Worm (Caenorhabditis elegans) whole organism, early embryonic: ENCODE measurements around the gene mlt-11.

Experiments
- B0310.2 ChIP-seq: sonication (generic microtip); optimal IDR thresholded peaks from 2 replicates; lab custom pipeline; 2016; ENCODE audit warnings: mild to moderate bottlenecking, missing genetic modification characterization, missing compliant biosample characterization
- F13C5.2 ChIP-seq: sonication (generic microtip); optimal IDR thresholded peaks from 2 replicates; lab custom pipeline; 2017; ENCODE audit warnings: mild to moderate bottlenecking, missing genetic modification characterization, inconsistent platforms, missing compliant biosample characterization
- aly-1 ChIP-seq: sonication (generic microtip); optimal IDR thresholded peaks from 2 replicates; lab custom pipeline; 2016; ENCODE audit warnings: missing genetic modification characterization, missing compliant biosample characterization
- ama-1 ChIP-seq: fragments of 150-350 bp; optimal IDR thresholded peaks from 2 replicates; lab custom pipeline; 2014
- ceh-13 ChIP-seq: fragments of 200-800 bp; sonication (Bioruptor generic); optimal IDR thresholded peaks from 2 replicates; lab custom pipeline; 2018; ENCODE audit warnings: mild to moderate bottlenecking, missing genetic modification characterization, missing compliant biosample characterization
- ceh-36 ChIP-seq: sonication (generic microtip); optimal IDR thresholded peaks from 2 replicates; lab custom pipeline; 2016; ENCODE audit warnings: missing genetic modification characterization, inconsistent platforms, missing compliant biosample characterization
- ets-7 ChIP-seq: sonication (generic microtip); optimal IDR thresholded peaks from 2 replicates; lab custom pipeline; 2016; ENCODE audit warnings: missing genotype, missing genetic modification characterization, missing compliant biosample characterization
- flt-1 ChIP-seq: fragments of 200-800 bp; sonication (Bioruptor generic); IDR thresholded peaks from 2 replicates; pipeline ENCODE4 v1.3.6; 2022; ENCODE audit warnings: missing genetic modification characterization, missing compliant biosample characterization
- hmbx-1 ChIP-seq: sonication (generic microtip); optimal IDR thresholded peaks from 2 replicates; lab custom pipeline; 2016; ENCODE audit warnings: mild to moderate bottlenecking, missing genetic modification characterization, missing compliant biosample characterization
- hmg-4 ChIP-seq: fragments of 200-800 bp; sonication (Bioruptor generic); optimal IDR thresholded peaks from 2 replicates; lab custom pipeline; 2018; ENCODE audit warnings: mild to moderate bottlenecking, missing genetic modification characterization, missing compliant biosample characterization
- hnd-1 ChIP-seq: sonication (generic microtip); optimal IDR thresholded peaks from 2 replicates; lab custom pipeline; 2016; ENCODE audit warnings: missing genetic modification characterization, missing compliant biosample characterization
- pes-1 ChIP-seq: fragments of 200-800 bp; sonication (Bioruptor generic); IDR thresholded peaks from 2 replicates; pipeline ENCODE4 v1.3.6; 2022; ENCODE audit warnings: missing genetic modification reagents, missing genetic modification characterization, missing compliant biosample characterization
- scrt-1 ChIP-seq: fragments of 200-800 bp; sonication (Bioruptor generic); IDR thresholded peaks from 2 replicates; pipeline ENCODE4 v1.3.6; 2022; ENCODE audit warnings: missing genetic modification characterization, missing compliant biosample characterization
- sea-1 ChIP-seq: fragments of 200-800 bp; sonication (Bioruptor generic); conservative IDR thresholded peaks from 2 replicates; pipeline ENCODE4 v1.3.6; 2022; ENCODE audit warnings: missing genetic modification characterization, missing compliant biosample characterization
- tbx-11 ChIP-seq: fragments of 200-800 bp; sonication (Bioruptor generic); IDR thresholded peaks from 2 replicates; pipeline ENCODE4 v1.3.6; 2022; ENCODE audit warnings: missing genetic modification characterization, missing compliant biosample characterization
- tbx-37 ChIP-seq: fragments of 200-800 bp; sonication (Bioruptor generic); conservative IDR thresholded peaks from 2 replicates; pipeline ENCODE4 v1.3.6; 2022; ENCODE audit warnings: missing genetic modification reagents, missing genetic modification characterization, missing compliant biosample characterization
- tra-4 ChIP-seq: sonication (generic microtip); optimal IDR thresholded peaks from 2 replicates; lab custom pipeline; 2017; ENCODE audit warnings: missing genetic modification characterization, missing compliant biosample characterization

mlt-11 gene

DNA sequence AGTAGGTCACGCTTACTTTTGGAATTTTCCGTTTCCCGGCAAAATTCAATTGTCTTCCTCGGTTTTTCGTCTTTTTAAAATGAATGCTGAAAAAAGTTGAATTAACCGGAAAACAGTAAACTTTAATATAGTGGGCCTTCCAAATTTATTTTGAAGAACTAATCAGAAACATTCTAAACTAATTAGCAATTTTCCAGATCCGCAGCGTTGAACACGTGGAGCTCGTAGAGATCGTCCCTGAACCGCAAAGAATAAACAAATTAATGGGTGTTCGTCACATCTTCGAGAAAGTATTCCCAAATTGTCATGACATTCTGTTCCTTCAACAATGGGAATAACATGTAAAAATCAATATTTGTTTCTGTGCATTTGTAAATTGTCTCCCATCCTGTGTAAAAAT lies 49.3 kb downstream of the mlt-11 start:
- TF ChIP-seq tbx-37 (no peak), ceh-13 (GFP tag; lab: Kevin White, UChicago) (no peak)

DNA sequence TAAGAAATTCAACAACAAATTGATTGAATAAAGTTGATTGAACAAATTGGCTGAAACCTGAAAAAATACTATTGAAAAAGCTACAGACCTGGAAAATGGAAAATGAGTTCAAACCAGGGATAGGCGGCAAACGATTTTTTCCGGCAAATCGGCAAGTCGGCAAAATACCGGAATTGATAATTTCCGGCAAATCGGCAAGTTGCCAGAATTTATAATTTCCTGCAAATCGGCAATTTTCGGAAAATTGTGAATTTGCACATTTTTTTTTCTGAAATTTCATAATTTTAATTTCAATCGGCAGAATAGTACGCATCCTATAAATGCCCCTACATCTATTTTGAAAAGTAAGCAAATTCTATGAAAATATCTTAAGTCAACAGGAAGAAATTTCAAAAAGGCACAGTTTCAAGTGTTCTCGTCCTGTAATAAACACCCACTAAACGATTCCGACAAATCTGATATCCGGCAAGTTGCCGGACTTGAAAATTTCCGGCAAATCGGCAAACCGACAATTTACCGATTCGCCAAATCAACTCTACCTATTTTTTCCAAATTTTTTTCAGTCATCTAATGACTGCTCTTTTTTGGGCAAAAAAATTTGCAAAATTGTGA lies 49.9 kb downstream of the mlt-11 start:
- TF ChIP-seq hmg-4 (GFP tag; lab: Kevin White, UChicago) = no peak
- no peak for TF ChIP-seq flt-1
- TF ChIP-seq pes-1 (GFP tag; lab: Robert Waterston, UW) = no peak
- TF ChIP-seq ama-1 = no peak
- no peak for TF ChIP-seq F13C5.2
- no peak for TF ChIP-seq ets-7 (tag; lab: Kevin White, UChicago)
- TF ChIP-seq ceh-13 (GFP tag; lab: Kevin White, UChicago) = no peak
- TF ChIP-seq sea-1 = no peak
- no peak for TF ChIP-seq aly-1 (tag; lab: Kevin White, UChicago)
- TF ChIP-seq hmbx-1 (tag; lab: Kevin White, UChicago) = no peak
- TF ChIP-seq tra-4 = no peak
- no peak for TF ChIP-seq tbx-37
- TF ChIP-seq B0310.2 (tag; lab: Kevin White, UChicago) = no peak
- TF ChIP-seq scrt-1 (GFP tag; lab: Robert Waterston, UW) = no peak

DNA sequence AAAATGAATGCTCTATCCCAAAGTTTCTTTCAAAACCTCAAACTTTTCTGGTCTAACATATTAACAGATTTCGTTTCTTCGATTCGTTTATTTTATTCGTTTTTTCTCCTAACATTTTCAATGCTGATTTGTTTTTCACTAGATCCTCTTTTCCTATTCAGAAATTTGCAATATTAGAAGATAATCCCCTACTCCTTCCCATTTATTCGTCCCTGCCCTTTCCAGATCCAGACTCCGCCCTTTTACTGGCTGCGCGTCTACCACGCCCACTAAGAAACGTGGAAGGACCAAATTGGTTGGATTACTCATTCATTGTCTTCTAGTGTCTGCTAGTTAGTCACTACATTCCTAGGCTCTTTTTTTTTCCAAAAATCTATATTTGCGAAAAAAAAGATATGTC lies 54.9 kb downstream of the mlt-11 start, which contains the start of gene Y44A6C.2:
Y44A6C.2 (plus strand) TSS at position 301 of the 400 bp plus-strand sequence.
- TF ChIP-seq tbx-37 (no peak), tbx-11 (no peak)

DNA sequence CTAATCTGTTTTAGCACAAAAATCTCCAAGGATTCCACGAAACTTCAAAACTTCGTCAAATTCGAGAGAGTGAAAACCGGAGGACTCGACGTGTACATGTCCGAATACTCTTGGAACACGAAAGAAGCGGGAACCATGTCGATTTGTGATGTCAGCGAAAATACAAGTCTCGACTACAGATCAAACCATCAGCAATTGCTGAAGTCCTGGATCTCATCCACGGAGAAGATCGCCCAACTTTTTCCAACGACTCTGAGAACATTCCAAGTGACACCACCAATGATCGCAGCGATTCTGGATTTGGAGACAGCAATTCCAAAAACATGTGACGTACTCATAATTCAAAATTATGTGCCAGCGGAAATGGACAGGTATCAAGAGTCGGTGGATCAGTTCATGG lies 55.4 kb downstream of the mlt-11 start:
- TF ChIP-seq flt-1 (no peak), hmbx-1 (tag; lab: Kevin White, UChicago) (no peak), hnd-1 (no peak), ceh-13 (GFP tag; lab: Kevin White, UChicago) (no peak), tbx-11 (no peak), hmg-4 (GFP tag; lab: Kevin White, UChicago) (no peak), tbx-37 (no peak), sea-1 (no peak), ceh-36 (tag; lab: Kevin White, UChicago) (no peak), aly-1 (tag; lab: Kevin White, UChicago) (no peak), tra-4 (no peak), B0310.2 (tag; lab: Kevin White, UChicago) (no peak), pes-1 (GFP tag; lab: Robert Waterston, UW) (no peak), F13C5.2 (no peak), ama-1 (no peak), scrt-1 (GFP tag; lab: Robert Waterston, UW) (no peak)

DNA sequence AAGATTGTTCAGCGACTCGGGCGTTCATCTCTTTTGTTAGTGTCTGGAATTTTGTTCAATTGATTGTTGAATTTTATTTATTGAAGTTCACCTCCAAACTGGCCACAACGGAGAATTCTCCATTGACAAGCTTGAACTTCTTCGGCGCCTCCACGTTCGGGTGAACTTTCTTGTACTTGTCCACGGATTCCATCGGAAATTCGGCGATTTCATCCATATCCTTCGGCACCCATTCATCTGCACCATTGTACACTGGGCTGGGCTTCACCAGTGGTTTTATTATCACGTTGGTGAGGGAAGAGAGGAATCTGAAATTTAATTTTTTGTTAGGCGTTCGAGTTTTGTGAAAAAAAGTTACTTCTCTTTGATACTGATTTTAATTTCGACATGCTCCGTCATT lies 60.5 kb downstream of the mlt-11 start:
- TF ChIP-seq hnd-1 (no peak), hmg-4 (GFP tag; lab: Kevin White, UChicago) (no peak), sea-1 (no peak)
